Worm (Caenorhabditis elegans): ENCODE measurements around the gene lgc-37.

- no peak for TF ChIP-seq klf-2 (GFP tag; conservative IDR thresholded peaks at IDR 0.05)
- TF ChIP-seq flt-1 (GFP tag; IDR thresholded peaks at IDR 0.05) = no peak
Measured at ce11 chrIII:12838299-12838698, 53.3 kb downstream of the lgc-37 start.
